Fruit fly (Drosophila melanogaster) whole organism, embryonic: ENCODE measurements around the gene Eip63E.

ENCODE experiments used
- Blimp-1 ChIP-seq: fragments of 200-800 bp; sonication (Bioruptor generic); optimal IDR thresholded peaks from 3 replicates; lab custom pipeline; 2018; ENCODE audit warnings: missing biosample characterization, missing genetic modification characterization, mild to moderate bottlenecking, moderate library complexity, missing genetic modification reagents
- Bteb2 ChIP-seq: fragments of 200-800 bp; sonication (Bioruptor generic); optimal IDR thresholded peaks from 2 replicates; lab custom pipeline; 2016; ENCODE audit warnings: missing biosample characterization, missing genetic modification characterization
- CG10147 ChIP-seq: fragments of 200-800 bp; sonication (Bioruptor generic); optimal IDR thresholded peaks from 2 replicates; lab custom pipeline; 2019; ENCODE audit warnings: missing biosample characterization, mild to moderate bottlenecking, missing genetic modification characterization, moderate library complexity
- CG12659 ChIP-seq: fragments of 200-800 bp; sonication (Bioruptor generic); optimal IDR thresholded peaks from 3 replicates; lab custom pipeline; 2017; ENCODE audit warnings: mild to moderate bottlenecking, missing biosample characterization, missing genetic modification reagents, missing genetic modification characterization
- CG17802 ChIP-seq: fragments of 200-800 bp; sonication (Bioruptor generic); optimal IDR thresholded peaks from 2 replicates; lab custom pipeline; 2018; ENCODE audit warnings: missing biosample characterization, mild to moderate bottlenecking, missing genetic modification characterization, moderate library complexity
- CG17829 ChIP-seq: fragments of 200-800 bp; optimal IDR thresholded peaks from 2 replicates; lab custom pipeline; 2019; ENCODE audit warnings: missing biosample characterization, mild to moderate bottlenecking, missing genetic modification characterization, moderate library complexity
- CG17912 ChIP-seq: fragments of 200-800 bp; sonication (Bioruptor generic); optimal IDR thresholded peaks from 2 replicates; lab custom pipeline; 2018; ENCODE audit warnings: missing biosample characterization, mild to moderate bottlenecking, missing genetic modification characterization
- CG2120 ChIP-seq: fragments of 200-800 bp; sonication (Bioruptor generic); optimal IDR thresholded peaks from 3 replicates; lab custom pipeline; 2016; ENCODE audit warnings: missing biosample characterization, missing genetic modification characterization
- CG2129 ChIP-seq: fragments of 200-800 bp; sonication (Bioruptor generic); IDR thresholded peaks from 2 replicates; pipeline ENCODE4 v1.3.6; 2022; ENCODE audit warnings: missing biosample characterization, missing genetic modification characterization; ENCODE audit not compliant: partially characterized antibody
- CG31365 ChIP-seq: fragments of 200-800 bp; sonication (Bioruptor generic); optimal IDR thresholded peaks from 2 replicates; lab custom pipeline; 2018; ENCODE audit warnings: missing biosample characterization, mild to moderate bottlenecking, missing genetic modification characterization
- CG31388 ChIP-seq: fragments of 200-800 bp; sonication (Bioruptor generic); optimal IDR thresholded peaks from 2 replicates; lab custom pipeline; 2016; ENCODE audit warnings: missing biosample characterization, missing genetic modification characterization
- CG3281 ChIP-seq: fragments of 200-800 bp; sonication (Bioruptor generic); optimal IDR thresholded peaks from 3 replicates; lab custom pipeline; 2017; ENCODE audit warnings: missing biosample characterization, mild to moderate bottlenecking, missing genetic modification characterization
- CG3995 ChIP-seq: fragments of 200-800 bp; sonication (Bioruptor generic); optimal IDR thresholded peaks from 3 replicates; lab custom pipeline; 2016; ENCODE audit warnings: missing biosample characterization, missing genetic modification characterization
- CG4707 ChIP-seq: fragments of 200-800 bp; sonication (Bioruptor generic); optimal IDR thresholded peaks from 2 replicates; lab custom pipeline; 2018; ENCODE audit warnings: missing biosample characterization, mild to moderate bottlenecking, missing genetic modification characterization, moderate library complexity
- CG7357 ChIP-seq: fragments of 200-800 bp; sonication (Bioruptor generic); IDR thresholded peaks from 3 replicates; pipeline ENCODE4 v1.3.6; 2022; ENCODE audit warnings: missing biosample characterization, missing genetic modification characterization
- Camta ChIP-seq: fragments of 200-800 bp; sonication (Bioruptor generic); optimal IDR thresholded peaks from 2 replicates; lab custom pipeline; 2016; ENCODE audit warnings: missing biosample characterization, missing genetic modification characterization
- Chrac-16 ChIP-seq: fragments of 200-800 bp; sonication (Bioruptor generic); optimal IDR thresholded peaks from 3 replicates; lab custom pipeline; 2016; ENCODE audit warnings: missing biosample characterization, missing genetic modification characterization
- CrebB ChIP-seq: fragments of 200-800 bp; sonication (Bioruptor generic); optimal IDR thresholded peaks from 3 replicates; lab custom pipeline; 2018; ENCODE audit warnings: missing biosample characterization, mild to moderate bottlenecking, missing genetic modification characterization
- D ChIP-seq, 2 experiments: fragments of 200-800 bp in 1 of 2; fragments of >200 bp in 1 of 2; sonication (Bioruptor generic) in 1 of 2; optimal IDR thresholded peaks; 2 replicates in 1 of 2; 3 replicates in 1 of 2; lab custom pipeline; 2017; ENCODE audit warnings: mild to moderate bottlenecking in 1 of 2, missing biosample characterization in 1 of 2, missing genetic modification characterization in 1 of 2, missing genetic modification reagents in 1 of 2
- E2f1 ChIP-seq: fragments of 200-800 bp; sonication (Bioruptor generic); IDR thresholded peaks from 2 replicates; pipeline ENCODE4 v1.3.6; 2022; ENCODE audit warnings: missing biosample characterization, missing genetic modification characterization
- Ets65A ChIP-seq: fragments of 200-800 bp; sonication (Bioruptor generic); peaks from one replicate; lab custom pipeline; 2016; ENCODE audit warnings: missing biosample characterization, missing genetic modification characterization
- Fer3 ChIP-seq: fragments of 200-800 bp; sonication (Bioruptor generic); optimal IDR thresholded peaks from 2 replicates; lab custom pipeline; 2018; ENCODE audit warnings: missing biosample characterization, mild to moderate bottlenecking, missing genetic modification characterization, moderate library complexity
- H15 ChIP-seq: fragments of 200-800 bp; sonication (Bioruptor generic); IDR thresholded peaks from 3 replicates; pipeline ENCODE4 v1.3.6; 2022; ENCODE audit warnings: missing biosample characterization, missing genetic modification characterization
- Hr3 ChIP-seq: fragments of 200-800 bp; sonication (Bioruptor generic); optimal IDR thresholded peaks from 3 replicates; lab custom pipeline; 2016; ENCODE audit warnings: missing biosample characterization, missing genetic modification characterization
- Lpt ChIP-seq: fragments of >200 bp; optimal IDR thresholded peaks from 2 replicates; lab custom pipeline; 2018; ENCODE audit warnings: missing biosample characterization, missing genetic modification characterization
- Mad ChIP-seq: fragments of 200-800 bp; sonication (Bioruptor generic); optimal IDR thresholded peaks from 2 replicates; lab custom pipeline; 2016; ENCODE audit warnings: missing biosample characterization, missing genetic modification characterization
- Meics ChIP-seq: fragments of 200-800 bp; sonication (Bioruptor generic); optimal IDR thresholded peaks from 2 replicates; lab custom pipeline; 2017; ENCODE audit warnings: missing biosample characterization, mild to moderate bottlenecking, missing genetic modification characterization
- Mrtf ChIP-seq: fragments of 200-800 bp; sonication (Bioruptor generic); IDR thresholded peaks from 3 replicates; pipeline ENCODE4 v1.3.6; 2022; ENCODE audit warnings: missing biosample characterization, missing genetic modification characterization
- NC2β ChIP-seq: fragments of 200-800 bp; sonication (Bioruptor generic); optimal IDR thresholded peaks from 2 replicates; lab custom pipeline; 2016; ENCODE audit warnings: missing biosample characterization, missing genetic modification characterization
- NK7.1 ChIP-seq: fragments of 200-800 bp; sonication (Bioruptor generic); optimal IDR thresholded peaks from 3 replicates; lab custom pipeline; 2016; ENCODE audit warnings: missing biosample characterization, missing genetic modification characterization
- Ptx1 ChIP-seq: fragments of 200-800 bp; sonication (Bioruptor generic); IDR thresholded peaks from 2 replicates; pipeline ENCODE4 v1.3.6; 2022; ENCODE audit warnings: missing biosample characterization, missing genetic modification characterization
- Scr ChIP-seq: fragments of 200-800 bp; sonication (Bioruptor generic); IDR thresholded peaks from 2 replicates; pipeline ENCODE4 v1.3.6; 2022; ENCODE audit warnings: missing biosample characterization, missing genetic modification characterization; ENCODE audit not compliant: partially characterized antibody
- Sin3A ChIP-seq: fragments of >200 bp; optimal IDR thresholded peaks from 2 replicates; lab custom pipeline; 2018
- Taf1 ChIP-seq: fragments of 200-800 bp; sonication (Bioruptor generic); IDR thresholded peaks from 2 replicates; pipeline ENCODE4 v1.3.6; 2022; ENCODE audit warnings: missing biosample characterization, missing genetic modification characterization
- Vsx1 ChIP-seq: fragments of 200-800 bp; sonication (Bioruptor generic); optimal IDR thresholded peaks from 2 replicates; lab custom pipeline; 2017; ENCODE audit warnings: missing biosample characterization, mild to moderate bottlenecking, missing genetic modification characterization, missing genetic modification reagents
- ara ChIP-seq: fragments of 200-800 bp; sonication (Bioruptor generic); IDR thresholded peaks from 2 replicates; pipeline ENCODE4 v1.3.6; 2022; ENCODE audit warnings: missing biosample characterization, missing genetic modification characterization
- bowl ChIP-seq: fragments of 200-800 bp; sonication (Bioruptor generic); IDR thresholded peaks from 2 replicates; pipeline ENCODE4 v1.3.6; 2022; ENCODE audit warnings: missing biosample characterization, missing genetic modification characterization
- cato ChIP-seq: fragments of 200-800 bp; sonication (Bioruptor generic); optimal IDR thresholded peaks from 2 replicates; lab custom pipeline; 2016; ENCODE audit warnings: missing biosample characterization, missing genetic modification characterization, borderline replicate concordance
- chn ChIP-seq: fragments of 200-800 bp; sonication (Bioruptor generic); optimal IDR thresholded peaks from 2 replicates; lab custom pipeline; 2016; ENCODE audit warnings: missing biosample characterization, missing genetic modification characterization
- croc ChIP-seq: fragments of 200-800 bp; sonication (Bioruptor generic); conservative IDR thresholded peaks from 3 replicates; pipeline ENCODE4 v1.3.6; 2022; ENCODE audit warnings: missing biosample characterization, missing genetic modification characterization
- en ChIP-seq: fragments of 200-800 bp; sonication (Bioruptor generic); optimal IDR thresholded peaks from 2 replicates; lab custom pipeline; 2016; ENCODE audit warnings: missing biosample characterization, missing genetic modification characterization
- exex ChIP-seq: fragments of 200-800 bp; sonication (Bioruptor generic); optimal IDR thresholded peaks from 4 replicates; lab custom pipeline; 2018; ENCODE audit warnings: missing biosample characterization, mild to moderate bottlenecking, missing genetic modification characterization, moderate library complexity
- eyg ChIP-seq: fragments of 200-800 bp; sonication (Bioruptor generic); optimal IDR thresholded peaks from 3 replicates; lab custom pipeline; 2016; ENCODE audit warnings: missing biosample characterization, missing genetic modification characterization
- fd96Cb ChIP-seq: fragments of 200-800 bp; sonication (Bioruptor generic); optimal IDR thresholded peaks from 2 replicates; lab custom pipeline; 2018; ENCODE audit warnings: missing biosample characterization, mild to moderate bottlenecking, missing genetic modification characterization, moderate library complexity
- gt ChIP-seq: fragments of 200-800 bp; sonication (Bioruptor generic); IDR thresholded peaks from 2 replicates; pipeline ENCODE4 v1.3.6; 2022; ENCODE audit warnings: missing biosample characterization, missing genetic modification characterization
- hth ChIP-seq: fragments of >200 bp; optimal IDR thresholded peaks from 2 replicates; lab custom pipeline; 2017; ENCODE audit warnings: inconsistent platforms
- pfk ChIP-seq: fragments of 200-800 bp; sonication (Bioruptor generic); optimal IDR thresholded peaks from 2 replicates; lab custom pipeline; 2018; ENCODE audit warnings: missing biosample characterization, mild to moderate bottlenecking, missing genetic modification characterization, moderate library complexity
- phol ChIP-seq: fragments of 200-800 bp; sonication (Bioruptor generic); optimal IDR thresholded peaks from 3 replicates; lab custom pipeline; 2018; ENCODE audit warnings: missing biosample characterization, mild to moderate bottlenecking, missing genetic modification characterization, moderate library complexity
- sens ChIP-seq: fragments of 200-800 bp; sonication (Bioruptor generic); peaks from one replicate; lab custom pipeline; 2016; ENCODE audit warnings: missing biosample characterization, missing genetic modification characterization
- slbo ChIP-seq: fragments of 200-800 bp; sonication (Bioruptor generic); IDR thresholded peaks from 2 replicates; pipeline ENCODE4 v1.3.6; 2022; ENCODE audit warnings: missing biosample characterization, missing genetic modification characterization
- sob ChIP-seq: fragments of 200-800 bp; sonication (Bioruptor generic); IDR thresholded peaks from 2 replicates; pipeline ENCODE4 v1.3.6; 2022; ENCODE audit warnings: missing biosample characterization, missing genetic modification characterization
- wdn ChIP-seq: fragments of 200-800 bp; sonication (Bioruptor generic); IDR thresholded peaks from 2 replicates; pipeline ENCODE4 v1.3.6; 2022; ENCODE audit warnings: missing biosample characterization, missing genetic modification characterization

Gene Eip63E

DNA sequence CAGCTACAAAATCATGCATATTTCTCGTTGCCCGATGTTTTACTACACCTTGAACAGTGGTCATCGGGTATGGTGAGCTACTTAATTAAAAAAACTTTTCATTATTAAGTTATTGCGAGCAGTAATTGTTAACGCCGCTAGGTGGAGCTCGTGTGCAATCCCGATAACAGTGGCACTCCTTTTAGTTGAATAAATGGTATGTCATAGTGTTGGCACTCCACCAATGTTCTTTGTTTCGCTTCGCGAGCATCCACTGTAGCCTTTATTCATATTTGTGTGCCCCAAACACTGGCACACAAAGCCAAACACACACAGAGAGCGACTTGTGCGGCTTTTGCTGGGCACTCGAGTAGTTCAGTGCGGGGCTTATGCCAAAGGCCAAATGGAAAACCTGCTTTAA lies 2.3 kb downstream of the Eip63E start (continued):
- TF ChIP-seq Mad (GFP tag; lab: Kevin White, UChicago) (peak; percentile 79), phol (tag; lab: Kevin White, UChicago) (peak; percentile 85), CG17802 (tag; lab: Kevin White, UChicago) (peak; percentile 41), fd96Cb (tag; lab: Kevin White, UChicago) (peak; percentile 88), CG7357 (GFP tag; lab: Robert Waterston, UW) (peak; percentile 82), hth (lab: Kevin White, UChicago) (no peak), CG17912 (GFP tag; lab: Kevin White, UChicago) (peak; percentile 37), Fer3 (peak; percentile 89), CG4707 (peak; percentile 59), E2f1 (GFP tag; lab: Robert Waterston, UW) (peak; percentile 90), slbo (peak; percentile 97), Taf1 (GFP tag; lab: Robert Waterston, UW) (no peak; the same call in none of the 2 replicates), Bteb2 (GFP tag; lab: Kevin White, UChicago) (peak; percentile 81), ara (GFP tag; lab: Robert Waterston, UW) (peak; percentile 92), pfk (GFP tag; lab: Kevin White, UChicago) (no peak), chn (GFP tag; lab: Kevin White, UChicago) (peak; percentile 89), Vsx1 (GFP tag; lab: Kevin White, UChicago) (peak; percentile 65), CG10147 (GFP tag; lab: Kevin White, UChicago) (peak; percentile 83), Lpt (GFP tag; lab: Kevin White, UChicago) (no peak), CG17829 (tag; lab: Kevin White, UChicago) (peak; percentile 63), exex (tag; lab: Kevin White, UChicago) (no peak), Meics (peak; percentile 85), D (optimal IDR thresholded peaks at IDR 0.05; lab: Kevin White, UChicago) (no peak), D (GFP tag; optimal IDR thresholded peaks at IDR 0.05; lab: Kevin White, UChicago) (peak; percentile 80), gt (peak; percentile 76), sob (peak; percentile 92), NK7.1 (peak; percentile 81), CG2129 (no peak), croc (GFP tag; lab: Robert Waterston, UW) (peak; percentile 34; the same call in 1 of the 3 replicates), NC2β (GFP tag; lab: Kevin White, UChicago) (peak; percentile 83), CG3281 (GFP tag; lab: Kevin White, UChicago) (peak; percentile 87), Scr (GFP tag; lab: Robert Waterston, UW) (no peak), Chrac-16 (GFP tag; lab: Kevin White, UChicago) (peak; percentile 84), Ets65A (GFP tag; lab: Kevin White, UChicago) (peak; percentile 98), Sin3A (lab: Kevin White, UChicago) (no peak), CG2120 (peak; percentile 93), CG3995 (GFP tag; lab: Kevin White, UChicago) (peak; percentile 46), H15 (GFP tag; lab: Robert Waterston, UW) (peak; percentile 93), eyg (GFP tag; lab: Kevin White, UChicago) (peak; percentile 76), wdn (peak; percentile 90), Hr3 (GFP tag; lab: Kevin White, UChicago) (peak; percentile 89), Ptx1 (peak; percentile 93), sens (GFP tag; lab: Kevin White, UChicago) (peak; percentile 95), Camta (GFP tag; lab: Kevin White, UChicago) (peak; percentile 57), en (GFP tag; lab: Kevin White, UChicago) (peak; percentile 84), bowl (GFP tag; lab: Robert Waterston, UW) (peak; percentile 89), Blimp-1 (peak; percentile 87), CG31365 (tag; lab: Kevin White, UChicago) (peak; percentile 60), CG31388 (peak; percentile 49), CG12659 (peak; percentile 90), Mrtf (GFP tag; lab: Robert Waterston, UW) (peak; percentile 95), cato (GFP tag; lab: Kevin White, UChicago) (peak; percentile 81), CrebB (tag; lab: Kevin White, UChicago) (peak; percentile 82)
